Worm (Caenorhabditis elegans): ENCODE results near the gene F20B6.10.

DNA sequence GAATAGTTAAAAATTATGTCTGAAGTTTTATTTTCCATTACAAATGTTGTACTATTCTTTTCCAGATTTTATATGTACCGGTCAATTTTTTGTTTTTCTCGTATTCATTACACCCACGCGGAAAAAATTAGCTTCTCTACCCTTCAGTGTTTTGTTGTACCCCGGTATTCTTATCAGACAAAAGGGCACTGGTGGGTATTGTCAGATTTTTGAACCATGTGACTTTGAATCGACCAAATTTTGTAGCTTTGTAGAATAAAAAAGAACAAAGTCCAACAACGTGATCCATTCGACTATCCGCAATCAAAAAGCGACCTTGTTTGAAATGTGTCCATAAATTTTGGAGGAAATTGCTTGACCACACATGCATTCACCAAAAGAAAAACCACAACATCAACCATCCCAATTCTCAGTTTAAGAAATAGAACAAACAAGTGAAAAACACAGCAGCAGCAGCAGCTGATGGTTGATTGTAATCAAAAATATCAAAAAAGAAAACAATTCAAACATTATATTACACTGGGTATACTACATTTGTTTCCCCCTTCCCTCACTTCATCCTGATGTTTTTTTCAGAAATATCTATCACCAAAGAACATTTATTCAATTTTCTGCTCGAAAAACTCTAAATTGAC is 27.6 kb upstream of the F20B6.10 start:
- TF ChIP-seq dox-1 (GFP tag; IDR thresholded peaks at IDR 0.05) (no peak), hlh-12 (tag; optimal IDR thresholded peaks at IDR 0.05) (no peak)
